Worm (Caenorhabditis elegans): ENCODE results near the gene F53B7.4.

- no peak for TF ChIP-seq zag-1 (tag; optimal IDR thresholded peaks at IDR 0.05)
- TF ChIP-seq tbx-2 (tag; optimal IDR thresholded peaks at IDR 0.05): no peak
- no peak for TF ChIP-seq nhr-25 (tag; optimal IDR thresholded peaks at IDR 0.05)
- TF ChIP-seq mdl-1 (tag; optimal IDR thresholded peaks at IDR 0.05): no peak
Measured at ce11 chrV:11002434-11002833, at the start of gene F53B7.4.
